Worm (Caenorhabditis elegans): Measurements from ENCODE around the gene pcyt-1.

- TF ChIP-seq dpl-1 (GFP tag; optimal IDR thresholded peaks at IDR 0.05) (no peak), tbp1 (GFP tag; optimal IDR thresholded peaks at IDR 0.05) (no peak), lsl-1 (GFP tag; optimal IDR thresholded peaks at IDR 0.05) (no peak), snpc-4 (GFP tag; optimal IDR thresholded peaks at IDR 0.05) (no peak), snpc-4 (tag; optimal IDR thresholded peaks at IDR 0.05) (no peak), C06A6.2 (GFP tag; conservative IDR thresholded peaks at IDR 0.05) (no peak)
Measured at ce11 chrX:7577458-7578158, 5.5 kb downstream of the pcyt-1 start.

Data from whole organism, young adult.